Worm (Caenorhabditis elegans) whole organism, L2 larva: Measurements from ENCODE around the gene F41E6.17.

Source experiments
- F13H6.1 ChIP-seq: sonication (generic microtip); optimal IDR thresholded peaks from 2 replicates; lab custom pipeline; 2016; ENCODE audit warnings: missing genetic modification characterization, missing compliant biosample characterization
- ZK546.5 ChIP-seq: sonication (generic microtip); optimal IDR thresholded peaks from 2 replicates; lab custom pipeline; 2017; ENCODE audit warnings: missing biosample characterization, missing genetic modification characterization
- alr-1 ChIP-seq: fragments of 150-350 bp; optimal IDR thresholded peaks from 2 replicates; lab custom pipeline; 2014; ENCODE audit warnings: missing biosample characterization, missing genetic modification characterization
- dmd-4 ChIP-seq: sonication (generic microtip); optimal IDR thresholded peaks from 2 replicates; lab custom pipeline; 2017; ENCODE audit warnings: missing biosample characterization, missing genetic modification characterization
- egl-27 ChIP-seq: sonication (generic microtip); optimal IDR thresholded peaks from 3 replicates; lab custom pipeline; 2017; ENCODE audit warnings: missing biosample characterization, missing genetic modification reagents, missing genetic modification characterization
- fos-1 ChIP-seq: fragments of 150-350 bp; optimal IDR thresholded peaks from 2 replicates; lab custom pipeline; 2014; ENCODE audit warnings: missing biosample characterization, missing genetic modification characterization
- lin-13 ChIP-seq: fragments of 150-350 bp; optimal IDR thresholded peaks from 2 replicates; lab custom pipeline; 2014; ENCODE audit warnings: missing biosample characterization, missing genetic modification reagents, missing genetic modification characterization
- nhr-237 ChIP-seq: fragments of 150-350 bp; optimal IDR thresholded peaks from 2 replicates; lab custom pipeline; 2014; ENCODE audit warnings: missing biosample characterization, missing genetic modification characterization
- snpc-4 ChIP-seq: fragments of 150-350 bp; optimal IDR thresholded peaks from 2 replicates; lab custom pipeline; 2014; ENCODE audit warnings: missing biosample characterization, missing genetic modification characterization
- unc-39 ChIP-seq: fragments of 150-350 bp; optimal IDR thresholded peaks from 2 replicates; lab custom pipeline; 2014; ENCODE audit warnings: missing biosample characterization, missing genetic modification characterization
- unc-55 ChIP-seq: fragments of 150-350 bp; sonication (generic microtip); optimal IDR thresholded peaks from 3 replicates; lab custom pipeline; 2014; ENCODE audit warnings: missing biosample characterization, missing genetic modification reagents, missing genetic modification characterization

DNA sequence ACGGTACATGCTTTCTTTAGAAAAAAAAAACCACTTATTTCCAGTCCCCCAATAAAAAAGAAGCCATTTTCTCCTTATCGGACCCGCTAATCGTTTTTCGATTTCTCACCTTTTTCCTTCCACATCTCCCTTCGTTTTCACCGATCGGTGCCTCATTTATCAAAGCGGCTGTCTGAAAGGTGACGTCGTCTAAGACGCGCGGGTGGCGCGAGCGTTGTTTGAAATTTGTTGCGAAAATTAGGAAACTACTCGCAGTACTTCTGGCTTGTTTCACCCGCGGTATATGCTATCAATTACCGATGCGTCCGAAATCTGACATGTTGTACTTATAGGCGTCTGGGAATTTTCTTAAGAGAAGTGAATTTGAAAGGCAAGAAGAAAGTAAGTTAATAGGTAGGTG, 28.3 kb downstream of the F41E6.17 start:
- TF ChIP-seq alr-1 (tag; lab: Kevin White, UChicago) (no peak), unc-39 (no peak), unc-55 (no peak), fos-1 (tag; lab: Kevin White, UChicago) (no peak), lin-13 (GFP tag; lab: Kevin White, UChicago) (no peak), ZK546.5 (tag; lab: Kevin White, UChicago) (no peak), nhr-237 (tag; lab: Kevin White, UChicago) (no peak), snpc-4 (tag; lab: Kevin White, UChicago) (no peak), egl-27 (tag; lab: Kevin White, UChicago) (peak; percentile 45), F13H6.1 (tag; lab: Kevin White, UChicago) (no peak), dmd-4 (no peak)
